Worm (Caenorhabditis elegans) whole organism, young adult: ENCODE results near the gene F15A4.2.

Source experiments
- C17E4.6 ChIP-seq: fragments of 200-800 bp; sonication (Bioruptor generic); IDR thresholded peaks from 2 replicates; pipeline ENCODE4 v1.3.6; 2022; ENCODE audit warnings: missing genetic modification reagents, missing genetic modification characterization, missing compliant biosample characterization
- D2030.7 ChIP-seq: fragments of 200-800 bp; sonication (Bioruptor generic); IDR thresholded peaks from 2 replicates; pipeline ENCODE4 v1.3.6; 2022; ENCODE audit warnings: missing genetic modification reagents, missing genetic modification characterization, missing compliant biosample characterization
- F22D6.2 ChIP-seq: sonication (generic microtip); optimal IDR thresholded peaks from 2 replicates; lab custom pipeline; 2016; ENCODE audit warnings: mild to moderate bottlenecking, missing genetic modification characterization, missing compliant biosample characterization
- F39B2.1 ChIP-seq: fragments of 200-800 bp; sonication (Bioruptor generic); IDR thresholded peaks from 2 replicates; pipeline ENCODE4 v1.3.6; 2022; ENCODE audit warnings: missing genetic modification reagents, missing genetic modification characterization, missing compliant biosample characterization
- F49E8.2 ChIP-seq: sonication (generic microtip); optimal IDR thresholded peaks from 3 replicates; lab custom pipeline; 2017; ENCODE audit warnings: missing genetic modification characterization, mild to moderate bottlenecking, missing compliant biosample characterization, antibody characterized with exemption, moderate library complexity; ENCODE audit not compliant: insufficient read depth
- F55B11.4 ChIP-seq: sonication (generic microtip); optimal IDR thresholded peaks from 2 replicates; lab custom pipeline; 2016; ENCODE audit warnings: missing compliant biosample characterization, missing genetic modification characterization, borderline replicate concordance; ENCODE audit not compliant: insufficient read depth
- T26A5.8 ChIP-seq: sonication (generic microtip); optimal IDR thresholded peaks from 2 replicates; lab custom pipeline; 2016; ENCODE audit warnings: missing genetic modification characterization, missing compliant biosample characterization
- Y79H2A.3 ChIP-seq: fragments of 200-800 bp; sonication (Bioruptor generic); conservative IDR thresholded peaks from 2 replicates; pipeline ENCODE4 v1.3.6; 2022; ENCODE audit warnings: missing genetic modification reagents, missing genetic modification characterization, missing compliant biosample characterization
- ZK185.1 ChIP-seq: sonication (generic microtip); optimal IDR thresholded peaks from 2 replicates; lab custom pipeline; 2016; ENCODE audit warnings: mild to moderate bottlenecking, missing genetic modification characterization, missing compliant biosample characterization; ENCODE audit not compliant: poor library complexity, severe bottlenecking
- akir-1 ChIP-seq: fragments of 200-800 bp; sonication (Bioruptor generic); optimal IDR thresholded peaks from 2 replicates; lab custom pipeline; 2018; ENCODE audit warnings: mild to moderate bottlenecking, missing genetic modification characterization, moderate library complexity, missing compliant biosample characterization
- aptf-2 ChIP-seq: fragments of 200-800 bp; sonication (Bioruptor generic); conservative IDR thresholded peaks from 2 replicates; pipeline ENCODE4 v1.3.6; 2022; ENCODE audit warnings: missing genetic modification reagents, missing genetic modification characterization, missing compliant biosample characterization
- aptf-3 ChIP-seq: fragments of 200-800 bp; sonication (Bioruptor generic); IDR thresholded peaks from 2 replicates; pipeline ENCODE4 v1.3.6; 2022; ENCODE audit warnings: missing genetic modification characterization, missing compliant biosample characterization
- attf-3 ChIP-seq: fragments of 200-800 bp; sonication (Bioruptor generic); conservative IDR thresholded peaks from 2 replicates; pipeline ENCODE4 v1.3.6; 2022; ENCODE audit warnings: missing genetic modification reagents, missing genetic modification characterization, missing compliant biosample characterization
- bed-2 ChIP-seq: fragments of 200-800 bp; sonication (Bioruptor generic); IDR thresholded peaks from 2 replicates; pipeline ENCODE4 v1.3.6; 2022; ENCODE audit warnings: missing genetic modification reagents, missing genetic modification characterization, missing compliant biosample characterization
- ccch-3 ChIP-seq: fragments of 200-800 bp; sonication (Bioruptor generic); optimal IDR thresholded peaks from 2 replicates; lab custom pipeline; 2018; ENCODE audit warnings: mild to moderate bottlenecking, missing genetic modification characterization, missing compliant biosample characterization
- cebp-1 ChIP-seq, 2 experiments: fragments of 200-800 bp in 1 of 2; sonication (Bioruptor generic) in 1 of 2; sonication (generic microtip) in 1 of 2; IDR thresholded peaks in 1 of 2; optimal IDR thresholded peaks in 1 of 2; 2 replicates each; pipeline versions ENCODE4 v1.3.6 to Lab custom; 2017 to 2022; ENCODE audit warnings: missing compliant biosample characterization in 2 of 2, missing genetic modification characterization in 2 of 2, mild to moderate bottlenecking in 1 of 2, missing genetic modification reagents in 1 of 2, moderate library complexity in 1 of 2
- ceh-100 ChIP-seq: fragments of 200-800 bp; sonication (Bioruptor generic); IDR thresholded peaks from 2 replicates; pipeline ENCODE4 v1.3.6; 2022; ENCODE audit warnings: missing genetic modification reagents, missing genetic modification characterization, missing compliant biosample characterization
- ceh-27 ChIP-seq: fragments of 200-800 bp; sonication (Bioruptor generic); optimal IDR thresholded peaks from 2 replicates; lab custom pipeline; 2018; ENCODE audit warnings: mild to moderate bottlenecking, missing genetic modification characterization, moderate library complexity, missing compliant biosample characterization
- ceh-58 ChIP-seq: fragments of 200-800 bp; sonication (Bioruptor generic); IDR thresholded peaks from 2 replicates; pipeline ENCODE4 v1.3.6; 2022; ENCODE audit warnings: missing genetic modification characterization, missing compliant biosample characterization
- ceh-79 ChIP-seq: sonication (generic microtip); optimal IDR thresholded peaks from 2 replicates; lab custom pipeline; 2017; ENCODE audit warnings: mild to moderate bottlenecking, missing genetic modification characterization, missing compliant biosample characterization
- egl-18 ChIP-seq: fragments of 200-800 bp; sonication (Bioruptor generic); IDR thresholded peaks from 2 replicates; pipeline ENCODE4 v1.3.6; 2022; ENCODE audit warnings: missing genetic modification reagents, missing genetic modification characterization, missing compliant biosample characterization
- ets-4 ChIP-seq: fragments of 200-800 bp; sonication (Bioruptor generic); optimal IDR thresholded peaks from 2 replicates; lab custom pipeline; 2018; ENCODE audit warnings: mild to moderate bottlenecking, missing genetic modification characterization, missing compliant biosample characterization
- gei-17 ChIP-seq: fragments of 200-800 bp; sonication (Bioruptor generic); optimal IDR thresholded peaks from 2 replicates; lab custom pipeline; 2018; ENCODE audit warnings: mild to moderate bottlenecking, missing genetic modification characterization, missing compliant biosample characterization
- hlh-26 ChIP-seq: fragments of 200-800 bp; sonication (Bioruptor generic); conservative IDR thresholded peaks from 2 replicates; pipeline ENCODE4 v1.3.6; 2022; ENCODE audit warnings: missing genetic modification reagents, missing genetic modification characterization, missing compliant biosample characterization
- hmg-1.2 ChIP-seq: fragments of 200-800 bp; sonication (Bioruptor generic); IDR thresholded peaks from 2 replicates; pipeline ENCODE4 v1.3.6; 2022; ENCODE audit warnings: missing genetic modification reagents, missing genetic modification characterization, missing compliant biosample characterization
- hmg-20 ChIP-seq: fragments of 200-800 bp; sonication (Bioruptor generic); IDR thresholded peaks from 2 replicates; pipeline ENCODE4 v1.3.6; 2022; ENCODE audit warnings: missing genetic modification reagents, missing genetic modification characterization, missing compliant biosample characterization
- hsf-1 ChIP-seq: fragments of 200-800 bp; sonication (Bioruptor generic); IDR thresholded peaks from 2 replicates; pipeline ENCODE4 v1.3.6; 2022; ENCODE audit warnings: missing genetic modification reagents, missing genetic modification characterization, missing compliant biosample characterization
- let-607 ChIP-seq, 2 experiments: fragments of 200-800 bp in 1 of 2; sonication (Bioruptor generic) in 1 of 2; sonication (generic microtip) in 1 of 2; optimal IDR thresholded peaks; 2 replicates each; lab custom pipeline; 2016 to 2018; ENCODE audit warnings: mild to moderate bottlenecking in 2 of 2, missing compliant biosample characterization in 2 of 2, missing genetic modification characterization in 2 of 2, moderate library complexity in 2 of 2, missing genotype in 1 of 2
- lin-26 ChIP-seq: fragments of 200-800 bp; sonication (Bioruptor generic); IDR thresholded peaks from 2 replicates; pipeline ENCODE4 v1.3.6; 2022; ENCODE audit warnings: missing genetic modification reagents, missing genetic modification characterization, missing compliant biosample characterization
- lin-54 ChIP-seq: fragments of 200-800 bp; sonication (Bioruptor generic); optimal IDR thresholded peaks from 2 replicates; lab custom pipeline; 2018; ENCODE audit warnings: mild to moderate bottlenecking, missing genetic modification characterization, missing compliant biosample characterization
- madf-8 ChIP-seq: fragments of 200-800 bp; sonication (Bioruptor generic); conservative IDR thresholded peaks from 2 replicates; pipeline ENCODE4 v1.3.6; 2022; ENCODE audit warnings: missing genetic modification reagents, missing genetic modification characterization, missing compliant biosample characterization
- mxl-1 ChIP-seq: sonication (generic microtip); optimal IDR thresholded peaks from 2 replicates; lab custom pipeline; 2016; ENCODE audit warnings: missing genetic modification characterization, missing compliant biosample characterization
- nhr-27 ChIP-seq: fragments of 200-800 bp; sonication (Bioruptor generic); optimal IDR thresholded peaks from 2 replicates; lab custom pipeline; 2018; ENCODE audit warnings: mild to moderate bottlenecking, missing genetic modification characterization, moderate library complexity, missing compliant biosample characterization
- rcor-1 ChIP-seq: fragments of 200-800 bp; sonication (Bioruptor generic); IDR thresholded peaks from 2 replicates; pipeline ENCODE4 v1.3.6; 2022; ENCODE audit warnings: missing genetic modification reagents, missing genetic modification characterization, missing compliant biosample characterization
- rec-8 ChIP-seq, 2 experiments: sonication (generic microtip); optimal IDR thresholded peaks; 2 replicates each; lab custom pipeline; 2016; ENCODE audit warnings: mild to moderate bottlenecking in 2 of 2, missing genetic modification characterization in 2 of 2, missing genetic modification reagents in 2 of 2, missing genotype in 2 of 2, missing biosample characterization in 1 of 2, missing compliant biosample characterization in 1 of 2, moderate library complexity in 1 of 2
- rpc-1 ChIP-seq, 2 experiments: fragments of 150-350 bp in 1 of 2; sonication (generic microtip) in 1 of 2; optimal IDR thresholded peaks; 2 replicates each; lab custom pipeline; 2014 to 2018; ENCODE audit warnings: missing biosample characterization in 1 of 2, missing genetic modification characterization in 1 of 2, missing genetic modification reagents in 1 of 2, missing genotype in 1 of 2
- sdz-38 ChIP-seq: sonication (generic microtip); optimal IDR thresholded peaks from 2 replicates; lab custom pipeline; 2016; ENCODE audit warnings: missing genotype, missing genetic modification characterization, missing compliant biosample characterization
- snpc-3.4 ChIP-seq: sonication (generic microtip); optimal IDR thresholded peaks from 2 replicates; lab custom pipeline; 2017; ENCODE audit warnings: missing genetic modification characterization, mild to moderate bottlenecking, missing compliant biosample characterization, antibody characterized with exemption, moderate library complexity, missing genotype, missing genetic modification reagents
- snpc-4 ChIP-seq, 5 experiments: fragments of 150-350 bp in 1 of 5; sonication (generic microtip) in 4 of 5; optimal IDR thresholded peaks; 2 replicates each; lab custom pipeline; 2014 to 2018; ENCODE audit warnings: missing genetic modification characterization in 5 of 5, missing biosample characterization in 3 of 5, antibody characterized with exemption in 2 of 5, mild to moderate bottlenecking in 2 of 5, missing compliant biosample characterization in 2 of 5, missing genotype in 2 of 5, moderate library complexity in 2 of 5, missing genetic modification reagents in 1 of 5
- sptf-2 ChIP-seq: fragments of 200-800 bp; sonication (Bioruptor generic); optimal IDR thresholded peaks from 2 replicates; lab custom pipeline; 2018; ENCODE audit warnings: mild to moderate bottlenecking, missing genetic modification characterization, missing compliant biosample characterization
- tbp1 ChIP-seq: fragments of 200-800 bp; sonication (Bioruptor generic); optimal IDR thresholded peaks from 2 replicates; lab custom pipeline; 2018; ENCODE audit warnings: mild to moderate bottlenecking, missing genetic modification characterization, missing compliant biosample characterization
- unc-130 ChIP-seq: sonication (generic microtip); optimal IDR thresholded peaks from 2 replicates; lab custom pipeline; 2016; ENCODE audit warnings: missing genetic modification reagents, missing genetic modification characterization, missing compliant biosample characterization
- zfh-2 ChIP-seq: fragments of 200-800 bp; sonication (Bioruptor generic); conservative IDR thresholded peaks from 2 replicates; pipeline ENCODE4 v1.3.6; 2022; ENCODE audit warnings: missing genetic modification reagents, missing genetic modification characterization, missing compliant biosample characterization
- ztf-22 ChIP-seq: fragments of 200-800 bp; sonication (Bioruptor generic); optimal IDR thresholded peaks from 2 replicates; lab custom pipeline; 2018; ENCODE audit warnings: mild to moderate bottlenecking, missing genetic modification characterization, moderate library complexity, missing compliant biosample characterization
- ztf-6 ChIP-seq: fragments of 200-800 bp; sonication (Bioruptor generic); IDR thresholded peaks from 2 replicates; pipeline ENCODE4 v1.3.6; 2022; ENCODE audit warnings: missing genetic modification reagents, missing genetic modification characterization, missing compliant biosample characterization

F15A4.2 gene

ce11 chrII:12494556-12495131 lies 32.3 kb downstream of the F15A4.2 start, which contains the start of gene col-85:
Gene col-85, minus strand, starts transcription at chrII:12495095.
- TF ChIP-seq T26A5.8 (tag; lab: Kevin White, UChicago) (peak; percentile 49), hmg-20 (GFP tag; lab: Robert Waterston, UW) (peak; percentile 67), lin-26 (peak; percentile 98), cebp-1 (GFP tag; IDR thresholded peaks at IDR 0.05; lab: Robert Waterston, UW) (no peak), cebp-1 (tag; optimal IDR thresholded peaks at IDR 0.05; lab: Kevin White, UChicago) (peak; percentile 81), ZK185.1 (tag; lab: Kevin White, UChicago) (no peak), ccch-3 (GFP tag; lab: Kevin White, UChicago) (peak; percentile 30), C17E4.6 (GFP tag; lab: Robert Waterston, UW) (no peak), aptf-3 (GFP tag; lab: Robert Waterston, UW) (no peak), F39B2.1 (GFP tag; lab: Robert Waterston, UW) (no peak), rpc-1 (optimal IDR thresholded peaks at IDR 0.05; lab: Kevin White, UChicago) (peak; percentile 97), rpc-1 (tag; optimal IDR thresholded peaks at IDR 0.05; lab: Kevin White, UChicago) (peak; percentile 93), gei-17 (GFP tag; lab: Kevin White, UChicago) (peak; percentile 5), akir-1 (GFP tag; lab: Kevin White, UChicago) (no peak), sdz-38 (tag; lab: Kevin White, UChicago) (no peak), ztf-6 (peak; percentile 81), ztf-22 (GFP tag; lab: Kevin White, UChicago) (no peak), ceh-79 (tag; lab: Kevin White, UChicago) (peak; percentile 23), D2030.7 (peak; percentile 83), lin-54 (GFP tag; lab: Kevin White, UChicago) (peak; percentile 78), F22D6.2 (tag; lab: Kevin White, UChicago) (peak; percentile 4), F49E8.2 (tag; lab: Kevin White, UChicago) (peak; percentile 68), bed-2 (GFP tag; lab: Robert Waterston, UW) (no peak), ceh-100 (GFP tag; lab: Robert Waterston, UW) (peak; percentile 78), sptf-2 (GFP tag; lab: Kevin White, UChicago) (peak; percentile 42), ceh-27 (GFP tag; lab: Kevin White, UChicago) (peak; percentile 36), let-607 (tag; optimal IDR thresholded peaks at IDR 0.05; lab: Kevin White, UChicago) (peak; percentile 3 to 56), rcor-1 (GFP tag; lab: Robert Waterston, UW) (peak; percentile 85), Y79H2A.3 (GFP tag; lab: Robert Waterston, UW) (no peak), ceh-58 (GFP tag; lab: Robert Waterston, UW) (peak; percentile 93), hmg-1.2 (GFP tag; lab: Robert Waterston, UW) (peak; percentile 90), nhr-27 (tag; lab: Kevin White, UChicago) (peak; percentile 72), snpc-4 (GFP tag; optimal IDR thresholded peaks at IDR 0.05; lab: Kevin White, UChicago) (peak; percentile 91), snpc-4 (tag; optimal IDR thresholded peaks at IDR 0.05; lab: Kevin White, UChicago) (peak; percentile 92 to 97 (median 95)), hsf-1 (GFP tag; lab: Robert Waterston, UW) (peak; percentile 52; the same call in 1 of the 2 replicates), zfh-2 (peak; percentile 17), snpc-3.4 (peak; percentile 92), ets-4 (GFP tag; lab: Kevin White, UChicago) (no peak), F55B11.4 (no peak), hlh-26 (GFP tag; lab: Robert Waterston, UW) (no peak), aptf-2 (GFP tag; lab: Robert Waterston, UW) (0 out of 2 replicates have a peak, but pooled peaks have one; percentile 34), rec-8 (tag; optimal IDR thresholded peaks at IDR 0.05; lab: Kevin White, UChicago) (peak; percentile 76 to 91), unc-130 (GFP tag; lab: Kevin White, UChicago) (peak; percentile 62), mxl-1 (tag; lab: Kevin White, UChicago) (peak; percentile 88), tbp1 (GFP tag; lab: Kevin White, UChicago) (peak; percentile 95), madf-8 (GFP tag; lab: Robert Waterston, UW) (no peak; the same call in 1 of the 2 replicates), egl-18 (GFP tag; lab: Robert Waterston, UW) (0 out of 2 replicates have a peak, but pooled peaks have one; percentile 50), attf-3 (GFP tag; lab: Robert Waterston, UW) (peak; percentile 77)
